Worm (Caenorhabditis elegans) whole organism, L2 larva: ENCODE results near the gene srt-16.
"Not testable (repeated sequence)": the region's sequence is repeated elsewhere in the genome, so short reads cannot be mapped to it uniquely, and the experiment has no call there.

ENCODE experiments used
- C34F6.9 ChIP-seq: fragments of 150-350 bp; optimal IDR thresholded peaks from 2 replicates; lab custom pipeline; 2014; ENCODE audit warnings: missing biosample characterization, missing genetic modification characterization
- R02D3.7 ChIP-seq: fragments of 150-350 bp; optimal IDR thresholded peaks from 2 replicates; lab custom pipeline; 2014; ENCODE audit warnings: missing biosample characterization, missing genetic modification characterization
- Y55F3AM.14 ChIP-seq: fragments of 200-800 bp; sonication (Bioruptor generic); optimal IDR thresholded peaks from 2 replicates; lab custom pipeline; 2018; ENCODE audit warnings: mild to moderate bottlenecking, missing genetic modification characterization, missing compliant biosample characterization
- ZK546.5 ChIP-seq: sonication (generic microtip); optimal IDR thresholded peaks from 2 replicates; lab custom pipeline; 2017; ENCODE audit warnings: missing biosample characterization, missing genetic modification characterization
- ama-1 ChIP-seq: fragments of 150-350 bp; optimal IDR thresholded peaks from 2 replicates; lab custom pipeline; 2018; ENCODE audit warnings: inconsistent platforms
- blmp-1 ChIP-seq: sonication (generic microtip); optimal IDR thresholded peaks from 2 replicates; lab custom pipeline; 2017; ENCODE audit warnings: missing genetic modification characterization, mild to moderate bottlenecking, missing compliant biosample characterization, antibody characterized with exemption, moderate library complexity; ENCODE audit not compliant: insufficient read depth
- ceh-16 ChIP-seq: fragments of 150-350 bp; optimal IDR thresholded peaks from 2 replicates; lab custom pipeline; 2014; ENCODE audit warnings: missing biosample characterization, missing genetic modification characterization
- crh-2 ChIP-seq: sonication (generic microtip); optimal IDR thresholded peaks from 2 replicates; lab custom pipeline; 2017; ENCODE audit warnings: missing biosample characterization, missing genetic modification characterization
- egl-27 ChIP-seq: sonication (generic microtip); optimal IDR thresholded peaks from 3 replicates; lab custom pipeline; 2017; ENCODE audit warnings: missing biosample characterization, missing genetic modification reagents, missing genetic modification characterization
- fos-1 ChIP-seq: fragments of 150-350 bp; optimal IDR thresholded peaks from 2 replicates; lab custom pipeline; 2014; ENCODE audit warnings: missing biosample characterization, missing genetic modification characterization
- gmeb-1 ChIP-seq: fragments of 150-350 bp; optimal IDR thresholded peaks from 2 replicates; lab custom pipeline; 2014; ENCODE audit warnings: missing biosample characterization, missing genetic modification characterization
- lin-11 ChIP-seq: fragments of 150-350 bp; sonication (generic microtip); optimal IDR thresholded peaks from 2 replicates; lab custom pipeline; 2014; ENCODE audit warnings: missing biosample characterization, missing genetic modification characterization, inconsistent platforms, mixed read lengths
- lin-13 ChIP-seq: fragments of 150-350 bp; optimal IDR thresholded peaks from 2 replicates; lab custom pipeline; 2014; ENCODE audit warnings: missing biosample characterization, missing genetic modification reagents, missing genetic modification characterization
- lin-39 ChIP-seq: fragments of 150-350 bp; optimal IDR thresholded peaks from 2 replicates; lab custom pipeline; 2014; ENCODE audit warnings: missing biosample characterization, missing genetic modification reagents, missing genetic modification characterization
- lsy-2 ChIP-seq, 2 experiments: fragments of 150-350 bp in 1 of 2; sonication (generic microtip) in 1 of 2; optimal IDR thresholded peaks; 2 replicates each; lab custom pipeline; 2014 to 2017; ENCODE audit warnings: missing biosample characterization in 2 of 2, missing genetic modification characterization in 2 of 2
- mbf-1 ChIP-seq: sonication (generic microtip); optimal IDR thresholded peaks from 2 replicates; lab custom pipeline; 2017; ENCODE audit warnings: missing biosample characterization, missing genetic modification characterization
- mdl-1 ChIP-seq, 2 experiments: fragments of 150-350 bp in 1 of 2; sonication (generic microtip) in 1 of 2; optimal IDR thresholded peaks; 2 replicates each; lab custom pipeline; 2017; ENCODE audit warnings: missing biosample characterization in 2 of 2, missing genetic modification characterization in 2 of 2
- nhr-10 ChIP-seq: sonication (generic microtip); optimal IDR thresholded peaks from 2 replicates; lab custom pipeline; 2017; ENCODE audit warnings: missing biosample characterization, missing genetic modification characterization
- nhr-12 ChIP-seq: fragments of 150-350 bp; optimal IDR thresholded peaks from 2 replicates; lab custom pipeline; 2014; ENCODE audit warnings: missing biosample characterization, missing genetic modification characterization
- nhr-129 ChIP-seq: fragments of 150-350 bp; optimal IDR thresholded peaks from 2 replicates; lab custom pipeline; 2014; ENCODE audit warnings: missing biosample characterization, missing genetic modification characterization
- nhr-21 ChIP-seq: fragments of 150-350 bp; optimal IDR thresholded peaks from 2 replicates; lab custom pipeline; 2014; ENCODE audit warnings: missing biosample characterization, missing genetic modification characterization
- nhr-25 ChIP-seq: fragments of 150-350 bp; sonication (generic microtip); optimal IDR thresholded peaks from 3 replicates; lab custom pipeline; 2014; ENCODE audit warnings: missing biosample characterization, missing genetic modification characterization
- nhr-6 ChIP-seq: fragments of 150-350 bp; optimal IDR thresholded peaks from 2 replicates; lab custom pipeline; 2014; ENCODE audit warnings: missing biosample characterization, missing genetic modification characterization
- nhr-77 ChIP-seq: fragments of 150-350 bp; optimal IDR thresholded peaks from 2 replicates; lab custom pipeline; 2014; ENCODE audit warnings: missing biosample characterization, missing genetic modification characterization
- peb-1 ChIP-seq: fragments of 150-350 bp; optimal IDR thresholded peaks from 2 replicates; lab custom pipeline; 2014; ENCODE audit warnings: missing biosample characterization, missing genetic modification characterization
- sem-4 ChIP-seq: fragments of 150-350 bp; optimal IDR thresholded peaks from 2 replicates; lab custom pipeline; 2014; ENCODE audit warnings: missing biosample characterization, missing genetic modification reagents, missing genetic modification characterization
- skn-1 ChIP-seq: sonication (generic microtip); optimal IDR thresholded peaks from 2 replicates; lab custom pipeline; 2017; ENCODE audit warnings: missing biosample characterization, missing genetic modification characterization
- sma-9 ChIP-seq, 2 experiments: fragments of 150-350 bp in 1 of 2; sonication (generic microtip) in 1 of 2; optimal IDR thresholded peaks; 2 replicates each; lab custom pipeline; 2014 to 2016; ENCODE audit warnings: missing genetic modification characterization in 2 of 2, mild to moderate bottlenecking in 1 of 2, missing biosample characterization in 1 of 2, missing compliant biosample characterization in 1 of 2, missing genetic modification reagents in 1 of 2, moderate library complexity in 1 of 2
- snpc-4 ChIP-seq: fragments of 150-350 bp; optimal IDR thresholded peaks from 2 replicates; lab custom pipeline; 2014; ENCODE audit warnings: missing biosample characterization, missing genetic modification characterization
- unc-39 ChIP-seq: fragments of 150-350 bp; optimal IDR thresholded peaks from 2 replicates; lab custom pipeline; 2014; ENCODE audit warnings: missing biosample characterization, missing genetic modification characterization
- unc-55 ChIP-seq: fragments of 150-350 bp; sonication (generic microtip); optimal IDR thresholded peaks from 3 replicates; lab custom pipeline; 2014; ENCODE audit warnings: missing biosample characterization, missing genetic modification reagents, missing genetic modification characterization
- zag-1 ChIP-seq: fragments of 150-350 bp; optimal IDR thresholded peaks from 2 replicates; lab custom pipeline; 2014; ENCODE audit warnings: missing biosample characterization, missing genetic modification characterization
- ztf-11 ChIP-seq: sonication (generic microtip); optimal IDR thresholded peaks from 2 replicates; lab custom pipeline; 2017; ENCODE audit warnings: missing biosample characterization, missing genetic modification characterization
- ztf-4 ChIP-seq: fragments of 150-350 bp; optimal IDR thresholded peaks from 2 replicates; lab custom pipeline; 2014; ENCODE audit warnings: missing biosample characterization, missing genetic modification characterization

The srt-16 gene

ce11 chrV:3104134-3104533 lies 39.8 kb upstream of the srt-16 start, which contains the start of gene str-66:
Gene str-66, minus strand, starts transcription at chrV:3104234.
- no peak for TF ChIP-seq sma-9 (GFP tag; optimal IDR thresholded peaks at IDR 0.05; lab: Kevin White, UChicago)
- TF ChIP-seq sma-9 (tag; optimal IDR thresholded peaks at IDR 0.05; lab: Kevin White, UChicago): no peak
- TF ChIP-seq unc-39 (tag; lab: Kevin White, UChicago): no peak
- TF ChIP-seq zag-1 (tag; lab: Kevin White, UChicago): no peak
- no peak for TF ChIP-seq nhr-129 (tag; lab: Kevin White, UChicago)
- no peak for TF ChIP-seq sem-4
- TF ChIP-seq gmeb-1 (tag; lab: Kevin White, UChicago): no peak
- no peak for TF ChIP-seq egl-27 (tag; lab: Kevin White, UChicago)

- not testable (repeated sequence) for TF ChIP-seq ztf-4; egl-27 (tag; lab: Kevin White, UChicago); lsy-2 (tag; optimal IDR thresholded peaks at IDR 0.05; lab: Kevin White, UChicago)
Observed at ce11 chrV:3102049-3102448, 37.7 kb upstream of the srt-16 start, which contains the start of gene Y73C8C.4. Gene Y73C8C.4, minus strand, starts transcription at chrV:3102149.

- TF ChIP-seq egl-27 (tag; lab: Kevin White, UChicago): no peak
Observed at ce11 chrV:3100527-3100926, 36.2 kb upstream of the srt-16 start.

ce11 chrV:3094351-3094750 lies 30.0 kb upstream of the srt-16 start, which contains the start of gene cyp-33C9:
Gene cyp-33C9, minus strand, starts transcription at chrV:3094561.
- TF ChIP-seq fos-1 (tag; lab: Kevin White, UChicago) (peak; percentile 19), nhr-129 (tag; lab: Kevin White, UChicago) (peak; percentile 12), C34F6.9 (tag; lab: Kevin White, UChicago) (peak; percentile 50), lin-13 (no peak), mdl-1 (tag; optimal IDR thresholded peaks at IDR 0.05; lab: Kevin White, UChicago) (no peak), sma-9 (GFP tag; optimal IDR thresholded peaks at IDR 0.05; lab: Kevin White, UChicago) (peak; percentile 47), sma-9 (tag; optimal IDR thresholded peaks at IDR 0.05; lab: Kevin White, UChicago) (no peak)

ce11 chrV:3088768-3089167 lies 24.4 kb upstream of the srt-16 start, which contains the start of gene acs-21:
Gene acs-21, plus strand, starts transcription at chrV:3089068.
- TF ChIP-seq Y55F3AM.14 (GFP tag; lab: Kevin White, UChicago): no peak
- TF ChIP-seq nhr-77: no peak

ce11 chrV:3086260-3086659 lies 21.9 kb upstream of the srt-16 start, which contains the start of gene srt-8:
Gene srt-8, plus strand, starts transcription at chrV:3086560.
- TF ChIP-seq unc-39 (tag; lab: Kevin White, UChicago): no peak
- no peak for TF ChIP-seq lin-39 (tag; lab: Kevin White, UChicago)
- TF ChIP-seq mbf-1 (tag; lab: Kevin White, UChicago): no peak
- TF ChIP-seq nhr-10 (tag; lab: Kevin White, UChicago): no peak
- TF ChIP-seq ama-1 (lab: Kevin White, UChicago): no peak
- no peak for TF ChIP-seq skn-1
- TF ChIP-seq snpc-4 (tag; lab: Kevin White, UChicago): no peak
- no peak for TF ChIP-seq ZK546.5
- TF ChIP-seq egl-27 (tag; lab: Kevin White, UChicago): no peak
- no peak for TF ChIP-seq lin-11 (tag; lab: Kevin White, UChicago)
- no peak for TF ChIP-seq lsy-2 (tag; optimal IDR thresholded peaks at IDR 0.05; lab: Kevin White, UChicago)
- TF ChIP-seq ceh-16 (tag; lab: Kevin White, UChicago): no peak
- TF ChIP-seq R02D3.7 (tag; lab: Kevin White, UChicago): no peak
- no peak for TF ChIP-seq nhr-21
- no peak for TF ChIP-seq nhr-12
- no peak for TF ChIP-seq nhr-6 (tag; lab: Kevin White, UChicago)
- no peak for TF ChIP-seq sem-4
- no peak for TF ChIP-seq gmeb-1 (tag; lab: Kevin White, UChicago)
- no peak for TF ChIP-seq ztf-11
- no peak for TF ChIP-seq nhr-25 (tag; lab: Kevin White, UChicago)

- TF ChIP-seq egl-27 (tag; lab: Kevin White, UChicago): no peak
- no peak for TF ChIP-seq crh-2 (tag; lab: Kevin White, UChicago)
- no peak for TF ChIP-seq blmp-1 (tag; lab: Kevin White, UChicago)
- no peak for TF ChIP-seq nhr-25 (tag; lab: Kevin White, UChicago)
- no peak for TF ChIP-seq mdl-1 (tag; optimal IDR thresholded peaks at IDR 0.05; lab: Kevin White, UChicago)
- no peak for TF ChIP-seq lin-13
- no peak for TF ChIP-seq Y55F3AM.14 (GFP tag; lab: Kevin White, UChicago)
- no peak for TF ChIP-seq sem-4
- no peak for TF ChIP-seq nhr-129 (tag; lab: Kevin White, UChicago)
- TF ChIP-seq nhr-6 (tag; lab: Kevin White, UChicago): no peak
- TF ChIP-seq unc-55 (GFP tag; lab: Kevin White, UChicago): no peak
- no peak for TF ChIP-seq unc-39 (tag; lab: Kevin White, UChicago)
- no peak for TF ChIP-seq peb-1 (tag; lab: Kevin White, UChicago)
Observed at ce11 chrV:3081471-3081870, 17.2 kb upstream of the srt-16 start, which contains the start of gene srt-7. Gene srt-7, plus strand, starts transcription at chrV:3081771.
